Worm (Caenorhabditis elegans) whole organism, young adult: Measurements from ENCODE around the gene K07C11.8.

Experiments used
- B0261.1 ChIP-seq: sonication (generic microtip); optimal IDR thresholded peaks from 2 replicates; lab custom pipeline; 2016; ENCODE audit warnings: mild to moderate bottlenecking, missing genetic modification characterization, moderate library complexity, missing compliant biosample characterization
- B0336.3 ChIP-seq: fragments of 200-800 bp; sonication (Bioruptor generic); IDR thresholded peaks from 2 replicates; pipeline ENCODE4 v1.3.6; 2022; ENCODE audit warnings: missing genetic modification characterization, missing compliant biosample characterization
- C06A6.2 ChIP-seq: fragments of 200-800 bp; sonication (Bioruptor generic); conservative IDR thresholded peaks from 2 replicates; pipeline ENCODE4 v1.3.6; 2022; ENCODE audit warnings: missing genetic modification characterization, missing compliant biosample characterization
- C17E4.6 ChIP-seq: fragments of 200-800 bp; sonication (Bioruptor generic); IDR thresholded peaks from 2 replicates; pipeline ENCODE4 v1.3.6; 2022; ENCODE audit warnings: missing genetic modification reagents, missing genetic modification characterization, missing compliant biosample characterization
- D2030.7 ChIP-seq: fragments of 200-800 bp; sonication (Bioruptor generic); IDR thresholded peaks from 2 replicates; pipeline ENCODE4 v1.3.6; 2022; ENCODE audit warnings: missing genetic modification reagents, missing genetic modification characterization, missing compliant biosample characterization
- F22D6.2 ChIP-seq: sonication (generic microtip); optimal IDR thresholded peaks from 2 replicates; lab custom pipeline; 2016; ENCODE audit warnings: mild to moderate bottlenecking, missing genetic modification characterization, missing compliant biosample characterization
- F23B12.7 ChIP-seq: sonication (generic microtip); optimal IDR thresholded peaks from 2 replicates; lab custom pipeline; 2017; ENCODE audit warnings: missing genetic modification characterization, mild to moderate bottlenecking, missing compliant biosample characterization, antibody characterized with exemption, moderate library complexity; ENCODE audit not compliant: insufficient read depth
- F39B2.1 ChIP-seq: fragments of 200-800 bp; sonication (Bioruptor generic); IDR thresholded peaks from 2 replicates; pipeline ENCODE4 v1.3.6; 2022; ENCODE audit warnings: missing genetic modification reagents, missing genetic modification characterization, missing compliant biosample characterization
- F57C9.4 ChIP-seq: sonication (generic microtip); optimal IDR thresholded peaks from 2 replicates; lab custom pipeline; 2017; ENCODE audit warnings: mild to moderate bottlenecking, missing genetic modification characterization, missing compliant biosample characterization
- Y53G8AR.9 ChIP-seq: fragments of 200-800 bp; sonication (Bioruptor generic); conservative IDR thresholded peaks from 2 replicates; pipeline ENCODE4 v1.3.6; 2022; ENCODE audit warnings: missing genetic modification reagents, missing genetic modification characterization, missing compliant biosample characterization
- Y67H2A.10 ChIP-seq: fragments of 200-800 bp; sonication (Bioruptor generic); conservative IDR thresholded peaks from 2 replicates; pipeline ENCODE4 v1.3.6; 2022; ENCODE audit warnings: missing genetic modification reagents, missing genetic modification characterization, missing compliant biosample characterization
- ZK185.1 ChIP-seq: sonication (generic microtip); optimal IDR thresholded peaks from 2 replicates; lab custom pipeline; 2016; ENCODE audit warnings: mild to moderate bottlenecking, missing genetic modification characterization, missing compliant biosample characterization; ENCODE audit not compliant: poor library complexity, severe bottlenecking
- atf-7 ChIP-seq: sonication (generic microtip); optimal IDR thresholded peaks from 2 replicates; lab custom pipeline; 2017; ENCODE audit warnings: mild to moderate bottlenecking, missing genetic modification characterization, missing compliant biosample characterization
- bed-1 ChIP-seq: fragments of 200-800 bp; sonication (Bioruptor generic); IDR thresholded peaks from 2 replicates; pipeline ENCODE4 v1.3.6; 2022; ENCODE audit warnings: missing genetic modification reagents, missing genetic modification characterization, missing compliant biosample characterization
- cebp-1 ChIP-seq, 2 experiments: fragments of 200-800 bp in 1 of 2; sonication (Bioruptor generic) in 1 of 2; sonication (generic microtip) in 1 of 2; IDR thresholded peaks in 1 of 2; optimal IDR thresholded peaks in 1 of 2; 2 replicates each; pipeline versions ENCODE4 v1.3.6 to Lab custom; 2017 to 2022; ENCODE audit warnings: missing compliant biosample characterization in 2 of 2, missing genetic modification characterization in 2 of 2, mild to moderate bottlenecking in 1 of 2, missing genetic modification reagents in 1 of 2, moderate library complexity in 1 of 2
- ceh-27 ChIP-seq: fragments of 200-800 bp; sonication (Bioruptor generic); optimal IDR thresholded peaks from 2 replicates; lab custom pipeline; 2018; ENCODE audit warnings: mild to moderate bottlenecking, missing genetic modification characterization, moderate library complexity, missing compliant biosample characterization
- ceh-79 ChIP-seq: sonication (generic microtip); optimal IDR thresholded peaks from 2 replicates; lab custom pipeline; 2017; ENCODE audit warnings: mild to moderate bottlenecking, missing genetic modification characterization, missing compliant biosample characterization
- dox-1 ChIP-seq: fragments of 200-800 bp; sonication (Bioruptor generic); IDR thresholded peaks from 2 replicates; pipeline ENCODE4 v1.3.6; 2022; ENCODE audit warnings: missing genetic modification reagents, missing genetic modification characterization, missing compliant biosample characterization
- egl-44 ChIP-seq: fragments of 200-800 bp; sonication (Bioruptor generic); IDR thresholded peaks from 2 replicates; pipeline ENCODE4 v1.3.6; 2022; ENCODE audit warnings: missing genetic modification reagents, missing genetic modification characterization, missing compliant biosample characterization
- egrh-3 ChIP-seq: fragments of 200-800 bp; sonication (Bioruptor generic); IDR thresholded peaks from 2 replicates; pipeline ENCODE4 v1.3.6; 2022; ENCODE audit warnings: missing genetic modification reagents, missing genetic modification characterization, missing compliant biosample characterization
- ekl-4 ChIP-seq: fragments of 200-800 bp; sonication (Bioruptor generic); IDR thresholded peaks from 2 replicates; pipeline ENCODE4 v1.3.6; 2022; ENCODE audit warnings: missing genetic modification reagents, missing genetic modification characterization, missing compliant biosample characterization
- ets-4 ChIP-seq: fragments of 200-800 bp; sonication (Bioruptor generic); optimal IDR thresholded peaks from 2 replicates; lab custom pipeline; 2018; ENCODE audit warnings: mild to moderate bottlenecking, missing genetic modification characterization, missing compliant biosample characterization
- fkh-3 ChIP-seq: sonication (generic microtip); optimal IDR thresholded peaks from 2 replicates; lab custom pipeline; 2016; ENCODE audit warnings: mild to moderate bottlenecking, missing genetic modification characterization, missing compliant biosample characterization
- hlh-26 ChIP-seq: fragments of 200-800 bp; sonication (Bioruptor generic); conservative IDR thresholded peaks from 2 replicates; pipeline ENCODE4 v1.3.6; 2022; ENCODE audit warnings: missing genetic modification reagents, missing genetic modification characterization, missing compliant biosample characterization
- hrde-1 ChIP-seq: sonication (generic microtip); optimal IDR thresholded peaks from 2 replicates; lab custom pipeline; 2016; ENCODE audit warnings: missing genetic modification characterization, mild to moderate bottlenecking, missing compliant biosample characterization, moderate library complexity, missing genotype, missing genetic modification reagents, borderline replicate concordance
- let-607 ChIP-seq, 2 experiments: fragments of 200-800 bp in 1 of 2; sonication (Bioruptor generic) in 1 of 2; sonication (generic microtip) in 1 of 2; optimal IDR thresholded peaks; 2 replicates each; lab custom pipeline; 2016 to 2018; ENCODE audit warnings: mild to moderate bottlenecking in 2 of 2, missing compliant biosample characterization in 2 of 2, missing genetic modification characterization in 2 of 2, moderate library complexity in 2 of 2, missing genotype in 1 of 2
- lin-40 ChIP-seq: sonication (generic microtip); optimal IDR thresholded peaks from 2 replicates; lab custom pipeline; 2016; ENCODE audit warnings: missing genetic modification characterization, mild to moderate bottlenecking, missing compliant biosample characterization, missing genotype, missing genetic modification reagents
- lsy-27 ChIP-seq: sonication (generic microtip); optimal IDR thresholded peaks from 2 replicates; lab custom pipeline; 2017; ENCODE audit warnings: missing genetic modification characterization, mild to moderate bottlenecking, missing compliant biosample characterization, antibody characterized with exemption, missing genotype, borderline replicate concordance; ENCODE audit not compliant: insufficient read depth
- nfyb-1 ChIP-seq: fragments of 200-800 bp; sonication (Bioruptor generic); IDR thresholded peaks from 2 replicates; pipeline ENCODE4 v1.3.6; 2022; ENCODE audit warnings: missing genetic modification reagents, missing genetic modification characterization, missing compliant biosample characterization
- nhr-80 ChIP-seq: sonication (generic microtip); optimal IDR thresholded peaks from 2 replicates; lab custom pipeline; 2016; ENCODE audit warnings: missing genetic modification characterization, missing compliant biosample characterization
- pbrm-1 ChIP-seq: fragments of 200-800 bp; sonication (Bioruptor generic); IDR thresholded peaks from 2 replicates; pipeline ENCODE4 v1.3.6; 2022; ENCODE audit warnings: missing genetic modification reagents, missing genetic modification characterization, missing compliant biosample characterization
- pha-4 ChIP-seq: fragments of 150-350 bp; sonication (generic microtip); optimal IDR thresholded peaks from 2 replicates; lab custom pipeline; 2014; ENCODE audit warnings: missing biosample characterization, missing genetic modification reagents, missing genetic modification characterization
- snpc-3.4 ChIP-seq: sonication (generic microtip); optimal IDR thresholded peaks from 2 replicates; lab custom pipeline; 2017; ENCODE audit warnings: missing genetic modification characterization, mild to moderate bottlenecking, missing compliant biosample characterization, antibody characterized with exemption, moderate library complexity, missing genotype, missing genetic modification reagents
- snpc-4 ChIP-seq, 5 experiments: fragments of 150-350 bp in 1 of 5; sonication (generic microtip) in 4 of 5; optimal IDR thresholded peaks; 2 replicates each; lab custom pipeline; 2014 to 2018; ENCODE audit warnings: missing genetic modification characterization in 5 of 5, missing biosample characterization in 3 of 5, antibody characterized with exemption in 2 of 5, mild to moderate bottlenecking in 2 of 5, missing compliant biosample characterization in 2 of 5, missing genotype in 2 of 5, moderate library complexity in 2 of 5, missing genetic modification reagents in 1 of 5
- tbp1 ChIP-seq: fragments of 200-800 bp; sonication (Bioruptor generic); optimal IDR thresholded peaks from 2 replicates; lab custom pipeline; 2018; ENCODE audit warnings: mild to moderate bottlenecking, missing genetic modification characterization, missing compliant biosample characterization
- tlf-1 ChIP-seq: fragments of 200-800 bp; sonication (Bioruptor generic); optimal IDR thresholded peaks from 2 replicates; lab custom pipeline; 2018; ENCODE audit warnings: mild to moderate bottlenecking, missing genetic modification characterization, missing compliant biosample characterization
- ztf-22 ChIP-seq: fragments of 200-800 bp; sonication (Bioruptor generic); optimal IDR thresholded peaks from 2 replicates; lab custom pipeline; 2018; ENCODE audit warnings: mild to moderate bottlenecking, missing genetic modification characterization, moderate library complexity, missing compliant biosample characterization
- ztf-25 ChIP-seq: fragments of 200-800 bp; sonication (Bioruptor generic); IDR thresholded peaks from 2 replicates; pipeline ENCODE4 v1.3.6; 2022; ENCODE audit warnings: missing genetic modification reagents, missing genetic modification characterization, missing compliant biosample characterization

The K07C11.8 gene

ce11 chrV:8217661-8218265, at the start of gene K07C11.8:
Gene K07C11.8 (minus strand): TSS chrV:8217884.
- TF ChIP-seq egl-44 (GFP tag; lab: Robert Waterston, UW) (no peak), ztf-22 (GFP tag; lab: Kevin White, UChicago) (no peak), pha-4 (tag; lab: Kevin White, UChicago) (no peak), ztf-25 (GFP tag; lab: Robert Waterston, UW) (no peak), F57C9.4 (no peak), hrde-1 (tag; lab: Kevin White, UChicago) (no peak), C17E4.6 (GFP tag; lab: Robert Waterston, UW) (no peak), snpc-3.4 (no peak), let-607 (tag; optimal IDR thresholded peaks at IDR 0.05; lab: Kevin White, UChicago) (peak; percentile 13 to 74), hlh-26 (no peak), egrh-3 (GFP tag; lab: Robert Waterston, UW) (no peak), Y53G8AR.9 (GFP tag; lab: Robert Waterston, UW) (no peak), bed-1 (GFP tag; lab: Robert Waterston, UW) (no peak), atf-7 (tag; lab: Kevin White, UChicago) (peak; percentile 49), B0261.1 (no peak), pbrm-1 (GFP tag; lab: Robert Waterston, UW) (no peak), F23B12.7 (tag; lab: Kevin White, UChicago) (no peak), tlf-1 (GFP tag; lab: Kevin White, UChicago) (no peak), Y67H2A.10 (GFP tag; lab: Robert Waterston, UW) (no peak), F22D6.2 (no peak), fkh-3 (tag; lab: Kevin White, UChicago) (no peak), ceh-79 (tag; lab: Kevin White, UChicago) (no peak), ceh-27 (GFP tag; lab: Kevin White, UChicago) (peak; percentile 35), C06A6.2 (GFP tag; lab: Robert Waterston, UW) (no peak), dox-1 (GFP tag; lab: Robert Waterston, UW) (peak; percentile 35; the same call in 1 of the 2 replicates), cebp-1 (GFP tag; IDR thresholded peaks at IDR 0.05; lab: Robert Waterston, UW) (no peak), cebp-1 (tag; optimal IDR thresholded peaks at IDR 0.05; lab: Kevin White, UChicago) (peak; percentile 15), nhr-80 (tag; lab: Kevin White, UChicago) (peak; percentile 92), snpc-4 (GFP tag; optimal IDR thresholded peaks at IDR 0.05; lab: Kevin White, UChicago) (no peak), snpc-4 (tag; optimal IDR thresholded peaks at IDR 0.05; lab: Kevin White, UChicago) (peak in 1 of 4 experiments; percentile 20), lsy-27 (tag; lab: Kevin White, UChicago) (no peak), ets-4 (peak; percentile 5), ZK185.1 (tag; lab: Kevin White, UChicago) (no peak)

ce11 chrV:8267275-8267674, 49.6 kb upstream of the K07C11.8 start:
- TF ChIP-seq D2030.7 (GFP tag; lab: Robert Waterston, UW) (no peak), F39B2.1 (GFP tag; lab: Robert Waterston, UW) (no peak), ekl-4 (GFP tag; lab: Robert Waterston, UW) (0 out of 2 replicates have a peak, but pooled peaks have one; percentile 21), nfyb-1 (GFP tag; lab: Robert Waterston, UW) (0 out of 2 replicates have a peak, but pooled peaks have one; percentile 24), snpc-4 (GFP tag; optimal IDR thresholded peaks at IDR 0.05; lab: Kevin White, UChicago) (no peak), snpc-4 (tag; optimal IDR thresholded peaks at IDR 0.05; lab: Kevin White, UChicago) (peak in 1 of 4 experiments; percentile 5), tlf-1 (GFP tag; lab: Kevin White, UChicago) (peak; percentile 2), Y53G8AR.9 (GFP tag; lab: Robert Waterston, UW) (peak; percentile 69), let-607 (tag; optimal IDR thresholded peaks at IDR 0.05; lab: Kevin White, UChicago) (peak in 1 of 2 experiments; percentile 13), nhr-80 (tag; lab: Kevin White, UChicago) (peak; percentile 71), tbp1 (GFP tag; lab: Kevin White, UChicago) (peak; percentile 7), lin-40 (tag; lab: Kevin White, UChicago) (no peak), B0336.3 (GFP tag; lab: Robert Waterston, UW) (peak; percentile 16; the same call in 1 of the 2 replicates)
